Worm (Caenorhabditis elegans) whole organism, mixed stage, embryonic: ENCODE results near the gene F09B12.3.

Source experiments
- M03D4.4 ChIP-seq: sonication (generic microtip); optimal IDR thresholded peaks from 2 replicates; lab custom pipeline; 2017; ENCODE audit warnings: mild to moderate bottlenecking, missing genetic modification characterization, missing compliant biosample characterization
- bed-3 ChIP-seq: fragments of 200-800 bp; sonication (Bioruptor generic); optimal IDR thresholded peaks from 3 replicates; lab custom pipeline; 2018; ENCODE audit warnings: mild to moderate bottlenecking, missing genetic modification characterization, moderate library complexity, missing compliant biosample characterization
- blmp-1 ChIP-seq: fragments of 150-350 bp; optimal IDR thresholded peaks from 2 replicates; lab custom pipeline; 2014; ENCODE audit warnings: missing biosample characterization, missing genetic modification characterization
- ceh-39 ChIP-seq: fragments of 150-350 bp; optimal IDR thresholded peaks from 2 replicates; lab custom pipeline; 2014; ENCODE audit warnings: missing biosample characterization, missing genetic modification characterization
- ceh-43 ChIP-seq: fragments of 200-800 bp; sonication (Bioruptor generic); optimal IDR thresholded peaks from 2 replicates; lab custom pipeline; 2018; ENCODE audit warnings: mild to moderate bottlenecking, missing genetic modification characterization, moderate library complexity, missing compliant biosample characterization
- ceh-83 ChIP-seq: fragments of 200-800 bp; sonication (Bioruptor generic); optimal IDR thresholded peaks from 2 replicates; lab custom pipeline; 2018; ENCODE audit warnings: mild to moderate bottlenecking, missing genetic modification characterization, missing compliant biosample characterization
- ces-1 ChIP-seq: fragments of 150-350 bp; optimal IDR thresholded peaks from 2 replicates; lab custom pipeline; 2014; ENCODE audit warnings: missing biosample characterization, missing genetic modification reagents, missing genetic modification characterization
- elt-1 ChIP-seq: sonication (generic microtip); optimal IDR thresholded peaks from 2 replicates; lab custom pipeline; 2017; ENCODE audit warnings: missing genetic modification characterization, mild to moderate bottlenecking, missing compliant biosample characterization, antibody characterized with exemption, moderate library complexity, borderline replicate concordance; ENCODE audit not compliant: insufficient read depth
- elt-3 ChIP-seq: fragments of 150-350 bp; optimal IDR thresholded peaks from 2 replicates; lab custom pipeline; 2014; ENCODE audit warnings: missing biosample characterization, missing genetic modification characterization
- flh-1 ChIP-seq: fragments of 200-800 bp; sonication (Bioruptor generic); optimal IDR thresholded peaks from 2 replicates; lab custom pipeline; 2018; ENCODE audit warnings: mild to moderate bottlenecking, missing genetic modification characterization, moderate library complexity, missing compliant biosample characterization
- ham-2 ChIP-seq: fragments of 200-800 bp; sonication (Bioruptor generic); optimal IDR thresholded peaks from 2 replicates; lab custom pipeline; 2018; ENCODE audit warnings: mild to moderate bottlenecking, missing genetic modification characterization, missing compliant biosample characterization
- lin-13 ChIP-seq: fragments of 150-350 bp; optimal IDR thresholded peaks from 2 replicates; lab custom pipeline; 2014; ENCODE audit warnings: missing biosample characterization, missing genetic modification characterization
- lin-32 ChIP-seq: fragments of 200-800 bp; sonication (Bioruptor generic); optimal IDR thresholded peaks from 2 replicates; lab custom pipeline; 2018; ENCODE audit warnings: mild to moderate bottlenecking, missing genetic modification characterization, missing compliant biosample characterization
- lsy-2 ChIP-seq: fragments of 150-350 bp; optimal IDR thresholded peaks from 2 replicates; lab custom pipeline; 2014; ENCODE audit warnings: missing biosample characterization, missing genetic modification characterization
- mep-1 ChIP-seq: fragments of 150-350 bp; optimal IDR thresholded peaks from 2 replicates; lab custom pipeline; 2017; ENCODE audit warnings: missing biosample characterization, missing genetic modification reagents, missing genetic modification characterization, inconsistent platforms
- mls-2 ChIP-seq: sonication (generic microtip); optimal IDR thresholded peaks from 2 replicates; lab custom pipeline; 2016; ENCODE audit warnings: mild to moderate bottlenecking, missing genetic modification characterization, moderate library complexity, missing compliant biosample characterization
- nhr-28 ChIP-seq: fragments of 150-350 bp; optimal IDR thresholded peaks from 2 replicates; lab custom pipeline; 2014; ENCODE audit warnings: missing biosample characterization, missing genetic modification characterization
- nhr-76 ChIP-seq: sonication (generic microtip); optimal IDR thresholded peaks from 2 replicates; lab custom pipeline; 2017; ENCODE audit warnings: missing biosample characterization, missing genetic modification characterization
- pha-4 ChIP-seq: fragments of 150-350 bp; optimal IDR thresholded peaks from 2 replicates; lab custom pipeline; 2018; ENCODE audit warnings: missing biosample characterization, missing genetic modification reagents, missing genetic modification characterization
- sem-2 ChIP-seq: fragments of 200-800 bp; sonication (Bioruptor generic); optimal IDR thresholded peaks from 2 replicates; lab custom pipeline; 2018; ENCODE audit warnings: mild to moderate bottlenecking, missing genetic modification characterization, missing compliant biosample characterization
- snpc-4 ChIP-seq: fragments of 150-350 bp; optimal IDR thresholded peaks from 2 replicates; lab custom pipeline; 2014; ENCODE audit warnings: missing biosample characterization, missing genetic modification characterization
- sptf-1 ChIP-seq: sonication (generic microtip); optimal IDR thresholded peaks from 2 replicates; lab custom pipeline; 2017; ENCODE audit warnings: mild to moderate bottlenecking, missing genetic modification characterization, moderate library complexity, missing compliant biosample characterization
- tbx-8 ChIP-seq: fragments of 200-800 bp; sonication (Bioruptor generic); optimal IDR thresholded peaks from 2 replicates; lab custom pipeline; 2018; ENCODE audit warnings: mild to moderate bottlenecking, missing genetic modification characterization, moderate library complexity, missing compliant biosample characterization
- unc-120 ChIP-seq: sonication (generic microtip); optimal IDR thresholded peaks from 2 replicates; lab custom pipeline; 2017; ENCODE audit warnings: missing genetic modification characterization, missing compliant biosample characterization; ENCODE audit not compliant: poor library complexity, severe bottlenecking
- unc-39 ChIP-seq: fragments of 150-350 bp; optimal IDR thresholded peaks from 2 replicates; lab custom pipeline; 2014; ENCODE audit warnings: missing biosample characterization, missing genetic modification characterization
- unc-62 ChIP-seq: fragments of 150-350 bp; optimal IDR thresholded peaks from 2 replicates; lab custom pipeline; 2014; ENCODE audit warnings: missing biosample characterization, missing genetic modification reagents, missing genetic modification characterization
- ztf-11 ChIP-seq: fragments of 150-350 bp; optimal IDR thresholded peaks from 2 replicates; lab custom pipeline; 2014; ENCODE audit warnings: missing biosample characterization, missing genetic modification characterization

Gene F09B12.3

ce11 chrX:15083795-15084194 is 14.0 kb downstream of the F09B12.3 start, which contains the start of gene H40L08.1:
Gene H40L08.1 (minus strand): TSS chrX:15084086.
- TF ChIP-seq ham-2 (GFP tag; lab: Kevin White, UChicago), result no peak
- no peak for TF ChIP-seq lin-13 (tag; lab: Kevin White, UChicago)
- TF ChIP-seq pha-4 (tag; lab: Kevin White, UChicago), result peak; percentile 10
- no peak for TF ChIP-seq bed-3
- TF ChIP-seq mep-1 (tag; lab: Kevin White, UChicago), result peak; percentile 9
- no peak for TF ChIP-seq tbx-8
- TF ChIP-seq blmp-1 (tag; lab: Kevin White, UChicago), result no peak
- TF ChIP-seq M03D4.4 (tag; lab: Kevin White, UChicago), result no peak
- no peak for TF ChIP-seq unc-120 (tag; lab: Kevin White, UChicago)
- no peak for TF ChIP-seq nhr-28 (tag; lab: Kevin White, UChicago)
- TF ChIP-seq elt-1, result peak; percentile 15
- no peak for TF ChIP-seq ceh-43 (GFP tag; lab: Kevin White, UChicago)
- no peak for TF ChIP-seq lsy-2 (tag; lab: Kevin White, UChicago)
- TF ChIP-seq ces-1 (GFP tag; lab: Kevin White, UChicago), result peak; percentile 56
- no peak for TF ChIP-seq snpc-4
- TF ChIP-seq ceh-39 (tag; lab: Kevin White, UChicago), result peak; percentile 9
- no peak for TF ChIP-seq sptf-1
- no peak for TF ChIP-seq ceh-83

- TF ChIP-seq lin-32 (GFP tag; lab: Kevin White, UChicago) (no peak), unc-120 (tag; lab: Kevin White, UChicago) (no peak)
These were observed 16.3 kb downstream of the F09B12.3 start for ce11 chrX:15081486-15081885.

DNA sequence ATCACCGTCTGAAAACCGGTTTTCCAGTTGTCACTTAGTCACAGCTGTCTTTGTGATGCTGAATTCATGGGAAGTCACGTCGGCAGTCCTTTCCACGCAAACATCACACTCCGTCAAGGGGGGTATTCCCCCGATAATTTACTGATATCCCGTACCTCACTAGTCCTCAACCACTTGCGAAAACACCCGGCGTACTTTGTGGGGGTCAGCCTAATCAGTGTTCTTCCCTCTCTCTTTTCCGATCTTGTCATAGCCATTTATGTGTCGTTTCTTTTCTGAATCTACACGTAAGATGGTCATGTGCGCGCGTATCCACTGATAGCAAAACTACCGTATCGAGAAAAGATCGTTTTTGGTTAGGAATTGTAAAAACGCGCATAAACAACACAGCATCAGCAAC is 18.3 kb downstream of the F09B12.3 start:
- TF ChIP-seq ztf-11 (no peak), tbx-8 (no peak), mls-2 (tag; lab: Kevin White, UChicago) (no peak), lsy-2 (tag; lab: Kevin White, UChicago) (no peak), sptf-1 (no peak), M03D4.4 (tag; lab: Kevin White, UChicago) (no peak), ceh-43 (GFP tag; lab: Kevin White, UChicago) (no peak)

DNA sequence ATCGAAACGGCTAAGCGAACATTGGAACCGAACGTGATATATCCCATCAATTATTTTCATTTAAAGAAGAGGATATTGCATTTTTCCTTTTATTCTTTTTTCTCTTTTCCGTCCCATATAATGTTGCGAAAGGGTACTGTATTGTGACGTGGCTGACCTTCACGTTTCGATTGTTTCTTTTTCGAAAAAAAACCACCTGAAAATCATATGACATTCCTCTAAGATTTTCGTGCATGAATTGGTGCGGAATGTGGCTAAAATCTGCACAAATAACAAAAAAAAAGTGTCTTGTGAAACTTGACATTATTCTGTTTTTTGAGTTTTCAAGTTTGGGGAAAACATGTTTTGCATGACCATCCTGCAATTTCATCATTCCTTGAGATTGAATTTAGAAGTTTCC is 19.5 kb downstream of the F09B12.3 start:
- TF ChIP-seq M03D4.4 (tag; lab: Kevin White, UChicago) (no peak), unc-39 (tag; lab: Kevin White, UChicago) (no peak)

DNA sequence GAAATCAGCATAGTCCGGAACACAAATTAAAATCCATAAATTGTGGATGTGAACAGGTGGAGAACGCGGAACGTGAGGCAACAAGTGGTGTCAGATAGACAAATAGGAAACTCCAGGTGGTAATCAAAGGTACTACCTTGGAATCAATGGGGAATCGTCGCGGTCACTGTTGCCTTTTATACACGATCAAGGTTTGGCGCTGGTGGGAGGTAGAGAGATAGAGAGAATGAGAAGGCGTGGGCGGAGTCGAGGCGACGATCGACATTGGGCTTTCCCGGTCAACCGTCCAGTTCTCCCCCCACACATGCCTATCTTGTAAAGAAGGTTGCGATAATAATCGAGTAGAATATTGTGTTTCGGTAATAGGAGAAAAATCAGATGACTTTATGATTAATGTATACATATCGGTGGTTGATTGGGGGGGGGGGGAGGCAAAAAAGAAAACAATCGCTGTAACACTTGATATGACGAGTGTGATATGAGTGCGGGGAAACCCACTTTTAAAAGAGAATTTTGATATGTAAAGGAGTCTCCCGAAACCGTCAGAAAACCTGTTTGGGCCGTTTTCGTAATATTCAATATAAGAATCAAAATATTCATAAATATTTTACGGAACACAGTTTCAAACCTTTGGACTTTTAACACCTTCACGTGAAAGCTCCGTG is 20.0 kb downstream of the F09B12.3 start, which contains the start of the genes H40L08.8, H40L08.2 and H40L08.7:
Gene H40L08.8, minus strand, starts transcription at position 37 of the 665 bp plus-strand sequence.
Gene H40L08.2, minus strand, starts transcription at position 148 of the 665 bp plus-strand sequence.
Gene H40L08.7, minus strand, starts transcription at position 148 of the 665 bp plus-strand sequence.
- TF ChIP-seq sem-2 (GFP tag; lab: Kevin White, UChicago) (no peak), lin-13 (tag; lab: Kevin White, UChicago) (no peak), elt-3 (tag; lab: Kevin White, UChicago) (no peak), ham-2 (GFP tag; lab: Kevin White, UChicago) (peak; percentile 38)

ce11 chrX:15076909-15077308 is 20.8 kb downstream of the F09B12.3 start:
- TF ChIP-seq nhr-76 (tag; lab: Kevin White, UChicago), result no peak
- no peak for TF ChIP-seq pha-4 (tag; lab: Kevin White, UChicago)
- TF ChIP-seq ceh-43 (GFP tag; lab: Kevin White, UChicago), result no peak

- TF ChIP-seq elt-1, result peak; percentile 27
- TF ChIP-seq unc-120 (tag; lab: Kevin White, UChicago), result no peak
- no peak for TF ChIP-seq flh-1 (GFP tag; lab: Kevin White, UChicago)
- TF ChIP-seq unc-62 (GFP tag; lab: Kevin White, UChicago), result peak; percentile 14
These were observed 21.6 kb downstream of the F09B12.3 start, which contains the start of the genes H40L08.3 and H40L08.9 for ce11 chrX:15076042-15076565. Gene H40L08.3 (minus strand): TSS chrX:15076092. Gene H40L08.9 (minus strand): TSS chrX:15076480.
